Fruit fly (Drosophila melanogaster): ENCODE results near the gene mah.

Gene mah

dm6 chr3R:24905959-24906634, 41.3 kb upstream of the mah start, which contains the start of gene CG13643 (continued):
- TF ChIP-seq Adf1 (GFP tag; IDR thresholded peaks at IDR 0.05): peak; percentile 34; the same call in 1 of the 2 replicates
- no peak for TF ChIP-seq NC2β (GFP tag; optimal IDR thresholded peaks at IDR 0.05)
- no peak for TF ChIP-seq CG7357 (GFP tag; IDR thresholded peaks at IDR 0.05)
- no peak for TF ChIP-seq onecut (GFP tag; IDR thresholded peaks at IDR 0.05)
- no peak for TF ChIP-seq Lim3 (GFP tag; IDR thresholded peaks at IDR 0.05)
- TF ChIP-seq CG16815 (GFP tag; optimal IDR thresholded peaks at IDR 0.05): no peak
- TF ChIP-seq CG18476 (GFP tag; optimal IDR thresholded peaks at IDR 0.05): no peak
- no peak for TF ChIP-seq Lhr (GFP tag; optimal IDR thresholded peaks at IDR 0.05)
- TF ChIP-seq CG7372 (GFP tag; IDR thresholded peaks at IDR 0.05): peak; percentile 80
- no peak for TF ChIP-seq cg (GFP tag; optimal IDR thresholded peaks at IDR 0.05)
- TF ChIP-seq yki (optimal IDR thresholded peaks at IDR 0.05): no peak
- TF ChIP-seq CG2202 (tag; optimal IDR thresholded peaks at IDR 0.05): no peak
- no peak for TF ChIP-seq CG13624 (GFP tag; optimal IDR thresholded peaks at IDR 0.05)
- TF ChIP-seq CG7786 (GFP tag; optimal IDR thresholded peaks at IDR 0.05): no peak
- no peak for TF ChIP-seq CG33557 (GFP tag; optimal IDR thresholded peaks at IDR 0.05)
- no peak for TF ChIP-seq gem (tag; optimal IDR thresholded peaks at IDR 0.05)
- TF ChIP-seq CG14050 (GFP tag; IDR thresholded peaks at IDR 0.05): no peak
- TF ChIP-seq Bteb2 (GFP tag; optimal IDR thresholded peaks at IDR 0.05): no peak
- TF ChIP-seq mirr (GFP tag; optimal IDR thresholded peaks at IDR 0.05): no peak
- no peak for TF ChIP-seq CG6765 (GFP tag; optimal IDR thresholded peaks at IDR 0.05)
- TF ChIP-seq Hr3 (GFP tag; optimal IDR thresholded peaks at IDR 0.05): no peak
- no peak for TF ChIP-seq CG10565 (GFP tag; optimal IDR thresholded peaks at IDR 0.05)
- peak; percentile 33 for TF ChIP-seq Oli (tag; optimal IDR thresholded peaks at IDR 0.05)
- TF ChIP-seq Ada2b (GFP tag; IDR thresholded peaks at IDR 0.05): no peak
- TF ChIP-seq CG30403 (GFP tag; optimal IDR thresholded peaks at IDR 0.05): no peak
- no peak for TF ChIP-seq psq (GFP tag; optimal IDR thresholded peaks at IDR 0.05)
- TF ChIP-seq nerfin-1 (tag; optimal IDR thresholded peaks at IDR 0.05): no peak
- TF ChIP-seq zfh1 (GFP tag; IDR thresholded peaks at IDR 0.05): no peak
- TF ChIP-seq gro (GFP tag; optimal IDR thresholded peaks at IDR 0.05): no peak
- no peak for TF ChIP-seq oc (tag; optimal IDR thresholded peaks at IDR 0.05)
- TF ChIP-seq pb (GFP tag; optimal IDR thresholded peaks at IDR 0.05): no peak
- no peak for TF ChIP-seq Ets65A (GFP tag)
- no peak for TF ChIP-seq CG34422 (GFP tag; IDR thresholded peaks at IDR 0.05)
- TF ChIP-seq CG7987 (GFP tag; optimal IDR thresholded peaks at IDR 0.05): no peak
- TF ChIP-seq NC2α (GFP tag; optimal IDR thresholded peaks at IDR 0.05): no peak
- TF ChIP-seq CG15269 (tag; optimal IDR thresholded peaks at IDR 0.05): peak; percentile 67
- TF ChIP-seq run (tag; optimal IDR thresholded peaks at IDR 0.05): peak; percentile 13
- TF ChIP-seq Hey (tag; optimal IDR thresholded peaks at IDR 0.05): no peak
- no peak for TF ChIP-seq sens (GFP tag)
- no peak for TF ChIP-seq kni (GFP tag; optimal IDR thresholded peaks at IDR 0.05)
- TF ChIP-seq Doc3 (GFP tag; IDR thresholded peaks at IDR 0.05; ENCODE audit: partially characterized antibody): no peak
- TF ChIP-seq CG6791 (GFP tag; IDR thresholded peaks at IDR 0.05; ENCODE audit: partially characterized antibody): no peak
- no peak for TF ChIP-seq btn (GFP tag; optimal IDR thresholded peaks at IDR 0.05)
- TF ChIP-seq tll (GFP tag; optimal IDR thresholded peaks at IDR 0.05): no peak
- no peak for TF ChIP-seq Hsf (GFP tag; optimal IDR thresholded peaks at IDR 0.05)
- TF ChIP-seq CG11085 (GFP tag; IDR thresholded peaks at IDR 0.05): no peak
- no peak for TF ChIP-seq pum (GFP tag; optimal IDR thresholded peaks at IDR 0.05)
- TF ChIP-seq pros (GFP tag; optimal IDR thresholded peaks at IDR 0.05): no peak
- no peak for TF ChIP-seq CG7928 (GFP tag; optimal IDR thresholded peaks at IDR 0.05)
- TF ChIP-seq CG11723 (GFP tag; optimal IDR thresholded peaks at IDR 0.05): no peak
- peak; percentile 34 for TF ChIP-seq CG10209 (GFP tag; optimal IDR thresholded peaks at IDR 0.05)

All from whole organism, embryonic.